Fruit fly (Drosophila melanogaster) S2 (cell line): Measurements from ENCODE around the gene IntS4.

Experiments
- CG8478 ChIP-seq: fragments of >200 bp; optimal IDR thresholded peaks from 2 replicates; lab custom pipeline; 2018
- CTCF ChIP-seq, 2 experiments: fragments of >200 bp; optimal IDR thresholded peaks; 2 replicates each; lab custom pipeline; 2018

dm6 chrX:8542728-8543127 lies 15.9 kb downstream of the IntS4 start:
- TF ChIP-seq CG8478: no peak
- TF ChIP-seq CTCF (optimal IDR thresholded peaks at IDR 0.05; lab: Kevin White, UChicago): no peak
